Worm (Caenorhabditis elegans): Measurements from ENCODE around the gene aldo-2.

The aldo-2 gene

DNA sequence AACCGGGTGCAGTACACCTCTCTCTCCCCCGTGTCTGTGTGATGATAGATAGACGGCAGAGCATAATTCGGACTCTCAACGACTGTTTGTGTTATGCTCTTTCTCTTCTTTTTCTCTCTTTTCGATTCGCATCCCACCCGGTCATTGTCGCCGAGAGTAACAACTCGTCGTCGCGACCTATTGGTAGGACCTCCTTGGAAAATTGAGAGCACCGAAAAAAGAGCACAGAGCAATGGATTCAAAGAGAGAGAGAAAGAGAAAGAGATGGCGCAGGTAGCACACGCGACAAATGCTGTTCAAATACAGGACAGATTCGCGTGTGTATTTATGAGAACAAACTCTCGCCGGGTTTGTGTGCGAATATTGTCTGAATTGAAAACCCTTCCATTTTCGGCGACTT lies 32.8 kb downstream of the aldo-2 start:
- TF ChIP-seq dao-5 (tag; optimal IDR thresholded peaks at IDR 0.05) (no peak), him-1 (tag; optimal IDR thresholded peaks at IDR 0.05) (no peak), W03F9.2 (tag; optimal IDR thresholded peaks at IDR 0.05) (no peak)

DNA sequence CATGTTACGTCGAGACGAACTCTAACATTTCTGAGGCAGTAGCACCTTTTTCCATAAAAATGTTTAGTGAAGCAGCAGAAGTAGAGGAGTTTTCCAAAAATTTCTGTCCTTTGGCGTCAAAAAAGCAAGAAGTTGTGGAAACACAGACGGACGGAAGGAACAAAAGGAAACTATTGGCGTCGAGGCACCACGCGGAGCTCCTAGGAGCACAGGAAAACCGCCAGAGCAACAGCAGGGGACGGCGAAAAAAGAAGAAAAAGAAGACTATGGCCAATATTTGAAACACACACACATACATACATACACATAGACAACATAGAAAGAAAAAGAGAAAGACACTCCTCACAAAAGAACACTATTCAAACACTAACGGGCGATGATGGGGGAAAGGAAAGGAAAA lies 33.5 kb downstream of the aldo-2 start:
- no peak for TF ChIP-seq W03F9.2 (tag; optimal IDR thresholded peaks at IDR 0.05)
- no peak for TF ChIP-seq dao-5 (tag; optimal IDR thresholded peaks at IDR 0.05)
- no peak for TF ChIP-seq him-1 (tag; optimal IDR thresholded peaks at IDR 0.05)

DNA sequence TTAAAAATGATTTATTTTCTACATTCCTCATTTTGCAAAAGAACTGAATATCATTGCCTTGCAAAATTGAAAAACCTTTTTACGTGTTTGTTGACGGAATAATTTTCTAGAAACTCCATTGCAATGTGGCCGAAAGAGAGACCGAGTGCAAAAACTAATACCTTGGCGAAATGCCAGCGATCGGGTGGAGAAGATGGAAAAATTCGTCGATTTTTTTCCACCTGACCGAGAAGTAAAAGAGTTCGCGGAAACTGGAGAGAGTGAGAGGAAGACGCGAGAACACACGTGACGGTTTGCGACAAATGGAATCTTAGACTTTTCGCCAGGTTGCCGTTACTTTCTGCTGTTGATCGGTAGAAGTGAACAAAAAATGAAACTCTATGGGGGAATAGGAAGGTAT lies 34.7 kb downstream of the aldo-2 start:
- no peak for TF ChIP-seq W03F9.2 (tag; optimal IDR thresholded peaks at IDR 0.05)
- TF ChIP-seq him-1 (tag; optimal IDR thresholded peaks at IDR 0.05) = no peak
- TF ChIP-seq dao-5 (tag; optimal IDR thresholded peaks at IDR 0.05) = no peak

DNA sequence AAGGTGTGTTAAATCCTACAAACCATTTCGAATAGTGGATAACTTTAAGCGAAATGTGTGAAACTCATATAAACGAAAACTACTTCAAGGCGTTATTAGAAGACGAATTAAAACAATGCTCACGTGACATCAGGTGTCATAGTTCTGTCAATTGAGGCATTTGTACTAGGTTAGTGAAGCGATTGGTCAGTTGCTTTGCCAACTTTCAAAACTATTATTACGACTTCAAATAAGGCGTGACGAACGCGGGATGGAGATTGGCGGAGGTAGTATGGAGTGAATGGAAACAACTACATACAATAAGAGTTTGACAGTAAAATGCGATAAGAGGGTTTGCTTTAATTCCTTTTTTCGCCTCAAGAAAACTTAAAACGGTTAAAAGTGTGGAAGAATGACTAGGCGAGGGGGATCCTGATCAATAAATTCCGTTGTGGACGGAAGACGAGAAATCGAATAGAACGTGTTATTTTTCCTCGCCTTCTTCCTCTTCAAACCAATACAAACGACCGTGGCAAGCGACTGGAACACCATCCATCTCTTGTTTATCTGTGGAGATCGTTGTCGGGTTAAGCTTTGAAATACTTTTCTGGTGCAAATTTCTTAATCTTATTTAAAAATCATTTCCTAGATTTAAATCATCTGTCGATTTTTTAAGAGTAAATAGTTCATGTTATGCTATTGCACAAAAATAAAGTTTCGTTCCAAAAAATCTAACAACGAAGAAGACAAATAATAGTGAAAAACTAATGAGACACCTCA lies 35.4 kb downstream of the aldo-2 start:
- no peak for TF ChIP-seq dao-5 (tag; optimal IDR thresholded peaks at IDR 0.05)
- TF ChIP-seq him-1 (tag; optimal IDR thresholded peaks at IDR 0.05) = no peak
- no peak for TF ChIP-seq W03F9.2 (tag; optimal IDR thresholded peaks at IDR 0.05)

DNA sequence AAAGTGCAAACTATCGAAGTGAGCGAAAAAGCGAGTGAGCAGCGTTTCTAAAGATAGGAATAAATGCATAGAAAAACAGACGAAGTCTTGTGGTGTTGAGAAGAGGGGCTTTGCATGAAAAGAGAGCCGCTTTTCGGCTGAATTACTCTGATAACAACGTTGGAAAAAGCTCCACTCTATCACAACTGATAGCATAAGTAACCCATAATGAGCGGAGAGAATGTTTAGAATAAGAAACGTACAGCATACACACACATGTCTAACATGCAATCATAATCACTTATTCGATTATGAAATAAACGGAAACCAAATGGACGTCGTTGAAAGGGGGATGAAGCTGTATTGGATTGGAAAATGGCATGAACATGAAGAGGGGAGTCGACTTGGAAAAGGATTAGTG lies 36.1 kb downstream of the aldo-2 start:
- no peak for TF ChIP-seq dao-5 (tag; optimal IDR thresholded peaks at IDR 0.05)
- no peak for TF ChIP-seq him-1 (tag; optimal IDR thresholded peaks at IDR 0.05)
- TF ChIP-seq W03F9.2 (tag; optimal IDR thresholded peaks at IDR 0.05) = no peak

DNA sequence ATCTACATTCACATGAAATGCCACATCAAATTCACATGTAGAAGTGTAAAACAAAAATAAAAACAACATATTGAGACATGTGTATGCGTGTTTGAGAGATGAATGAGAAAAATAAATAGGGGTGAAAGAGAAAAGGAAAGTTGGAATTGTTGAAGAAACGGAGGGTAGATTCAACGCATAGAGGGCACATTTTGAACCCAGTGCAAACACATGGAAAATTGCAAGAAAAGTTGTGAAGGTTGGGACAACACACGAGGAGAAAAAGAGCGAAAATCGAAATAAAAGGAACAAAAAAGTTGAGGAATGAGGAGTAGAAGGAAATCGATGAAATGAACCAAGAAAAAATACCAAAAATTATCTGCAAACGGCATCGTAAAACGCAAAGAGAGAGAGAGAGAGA lies 36.8 kb downstream of the aldo-2 start:
- no peak for TF ChIP-seq him-1 (tag; optimal IDR thresholded peaks at IDR 0.05)
- TF ChIP-seq W03F9.2 (tag; optimal IDR thresholded peaks at IDR 0.05) = no peak
- no peak for TF ChIP-seq dao-5 (tag; optimal IDR thresholded peaks at IDR 0.05)

ce11 chrIII:5839147-5839546 lies 37.3 kb downstream of the aldo-2 start:
- TF ChIP-seq him-1 (tag; optimal IDR thresholded peaks at IDR 0.05) (no peak), dao-5 (tag; optimal IDR thresholded peaks at IDR 0.05) (no peak), W03F9.2 (tag; optimal IDR thresholded peaks at IDR 0.05) (no peak)

ce11 chrIII:5838159-5839046 lies 38.0 kb downstream of the aldo-2 start:
- no peak for TF ChIP-seq W03F9.2 (tag; optimal IDR thresholded peaks at IDR 0.05)

DNA sequence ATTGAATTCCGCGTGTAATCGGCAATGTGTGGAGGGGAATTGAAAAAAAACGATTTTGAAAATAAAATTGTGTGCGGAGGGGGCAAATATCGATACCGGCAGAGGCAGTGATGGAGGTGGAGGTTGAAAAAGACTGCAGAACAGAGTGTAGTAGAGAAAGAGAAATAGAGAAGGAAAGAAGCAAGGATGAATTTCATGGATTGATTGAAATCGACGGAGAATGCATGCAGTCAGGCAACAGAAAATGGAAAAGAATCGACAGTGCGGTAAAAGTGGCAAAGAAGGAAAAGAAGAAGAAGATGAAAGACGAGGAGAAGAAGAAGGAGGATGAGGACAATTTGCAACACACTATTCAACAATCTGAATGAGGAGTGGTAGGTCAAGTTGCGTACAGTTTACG lies 39.6 kb downstream of the aldo-2 start, which contains the start of gene W04D12.1:
Gene W04D12.1, plus strand, starts transcription at position 111 of the 400 bp plus-strand sequence.
- no peak for TF ChIP-seq W03F9.2 (tag; optimal IDR thresholded peaks at IDR 0.05)
- TF ChIP-seq him-1 (tag; optimal IDR thresholded peaks at IDR 0.05) = no peak
- no peak for TF ChIP-seq dao-5 (tag; optimal IDR thresholded peaks at IDR 0.05)

ce11 chrIII:5836261-5836660 lies 40.2 kb downstream of the aldo-2 start:
- TF ChIP-seq dao-5 (tag; optimal IDR thresholded peaks at IDR 0.05) (no peak), him-1 (tag; optimal IDR thresholded peaks at IDR 0.05) (no peak), W03F9.2 (tag; optimal IDR thresholded peaks at IDR 0.05) (no peak)

DNA sequence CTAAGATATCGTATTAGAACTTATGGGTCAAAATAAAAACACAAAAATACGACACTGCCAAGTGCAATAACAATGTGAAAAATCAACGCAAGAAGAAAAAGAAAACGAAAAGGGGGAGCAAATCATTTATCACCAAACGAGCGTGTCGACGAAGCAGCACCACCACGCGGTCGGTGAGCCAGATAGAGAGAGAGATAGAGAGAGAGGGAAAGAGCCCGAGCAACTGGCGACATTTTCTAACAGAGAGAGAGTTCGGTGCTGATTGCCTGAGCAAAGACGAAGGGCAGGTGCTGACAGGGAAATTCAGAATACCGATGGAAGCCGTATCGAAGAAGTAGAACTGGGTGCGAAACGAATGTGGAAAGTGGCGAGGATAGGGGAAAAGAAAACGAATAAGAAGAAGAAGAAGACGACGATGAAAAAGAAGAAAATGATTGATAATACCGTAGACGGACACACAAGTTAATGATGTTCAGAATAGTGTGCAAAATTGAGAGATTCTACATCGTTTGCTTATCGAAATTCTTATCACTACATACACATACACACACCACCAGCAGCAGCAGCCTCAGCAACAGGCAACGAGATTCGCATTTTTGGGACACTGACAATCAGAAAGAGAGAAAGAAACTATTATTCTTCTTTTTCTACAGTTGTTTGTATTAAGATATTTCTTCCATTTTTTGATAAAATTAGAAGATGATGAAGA lies 41.1 kb downstream of the aldo-2 start:
- TF ChIP-seq him-1 (tag; optimal IDR thresholded peaks at IDR 0.05) (no peak), W03F9.2 (tag; optimal IDR thresholded peaks at IDR 0.05) (no peak), dao-5 (tag; optimal IDR thresholded peaks at IDR 0.05) (no peak)

ce11 chrIII:5834663-5835062 lies 41.8 kb downstream of the aldo-2 start:
- TF ChIP-seq him-1 (tag; optimal IDR thresholded peaks at IDR 0.05) = no peak
- no peak for TF ChIP-seq dao-5 (tag; optimal IDR thresholded peaks at IDR 0.05)
- TF ChIP-seq W03F9.2 (tag; optimal IDR thresholded peaks at IDR 0.05) = no peak

DNA sequence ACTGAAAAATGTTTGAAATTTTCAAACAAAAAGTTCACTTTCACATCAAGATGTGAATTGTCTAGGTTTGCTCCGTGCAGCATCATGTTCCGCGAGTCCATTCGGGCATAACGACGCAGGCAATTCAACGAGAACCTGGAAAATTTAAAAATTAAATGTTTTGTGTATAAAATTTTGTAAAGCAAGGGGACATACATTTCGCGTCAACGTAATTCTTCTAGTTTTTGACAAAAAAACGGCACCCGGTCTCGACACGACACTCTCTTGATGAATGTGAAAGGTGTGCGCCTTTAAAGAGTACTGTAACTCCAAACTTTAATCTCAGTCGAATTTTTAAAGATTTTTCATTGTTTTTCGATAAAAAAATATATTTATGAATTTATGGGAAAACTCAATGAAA lies 42.4 kb downstream of the aldo-2 start, which contains the start of gene R12B2.6:
Gene R12B2.6, minus strand, starts transcription at position 101 of the 400 bp plus-strand sequence.
- TF ChIP-seq dao-5 (tag; optimal IDR thresholded peaks at IDR 0.05) (no peak), W03F9.2 (tag; optimal IDR thresholded peaks at IDR 0.05) (no peak), him-1 (tag; optimal IDR thresholded peaks at IDR 0.05) (no peak)

DNA sequence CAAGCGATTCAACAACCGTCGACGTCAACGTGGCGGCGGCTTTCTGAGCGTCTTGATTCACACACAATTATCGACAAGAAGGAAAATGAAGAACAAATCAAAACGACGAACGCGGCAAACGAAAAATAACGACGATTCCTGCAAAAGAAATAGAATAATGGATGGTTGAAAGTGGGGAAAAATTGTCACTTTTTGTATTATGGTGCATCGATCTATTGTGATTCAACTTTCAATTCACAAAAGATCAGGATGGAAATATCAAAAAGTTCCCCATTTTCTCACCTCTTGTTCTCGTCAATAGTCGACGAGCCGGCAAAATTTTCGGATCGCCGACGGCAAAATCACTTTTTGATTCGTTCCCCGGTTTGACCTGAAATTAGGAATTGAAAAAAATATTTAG lies 43.0 kb downstream of the aldo-2 start, which contains the start of the genes R12B2.13 and mdt-15:
Gene R12B2.13, minus strand, starts transcription at position 101 of the 400 bp plus-strand sequence.
Gene mdt-15, minus strand, starts transcription at position 376 of the 400 bp plus-strand sequence.
- no peak for TF ChIP-seq dao-5 (tag; optimal IDR thresholded peaks at IDR 0.05)
- no peak for TF ChIP-seq him-1 (tag; optimal IDR thresholded peaks at IDR 0.05)
- TF ChIP-seq W03F9.2 (tag; optimal IDR thresholded peaks at IDR 0.05) = no peak

Data from whole organism, L4/young adult.